Worm (Caenorhabditis elegans): ENCODE data around the gene eef-1A.2.

The eef-1A.2 gene

DNA sequence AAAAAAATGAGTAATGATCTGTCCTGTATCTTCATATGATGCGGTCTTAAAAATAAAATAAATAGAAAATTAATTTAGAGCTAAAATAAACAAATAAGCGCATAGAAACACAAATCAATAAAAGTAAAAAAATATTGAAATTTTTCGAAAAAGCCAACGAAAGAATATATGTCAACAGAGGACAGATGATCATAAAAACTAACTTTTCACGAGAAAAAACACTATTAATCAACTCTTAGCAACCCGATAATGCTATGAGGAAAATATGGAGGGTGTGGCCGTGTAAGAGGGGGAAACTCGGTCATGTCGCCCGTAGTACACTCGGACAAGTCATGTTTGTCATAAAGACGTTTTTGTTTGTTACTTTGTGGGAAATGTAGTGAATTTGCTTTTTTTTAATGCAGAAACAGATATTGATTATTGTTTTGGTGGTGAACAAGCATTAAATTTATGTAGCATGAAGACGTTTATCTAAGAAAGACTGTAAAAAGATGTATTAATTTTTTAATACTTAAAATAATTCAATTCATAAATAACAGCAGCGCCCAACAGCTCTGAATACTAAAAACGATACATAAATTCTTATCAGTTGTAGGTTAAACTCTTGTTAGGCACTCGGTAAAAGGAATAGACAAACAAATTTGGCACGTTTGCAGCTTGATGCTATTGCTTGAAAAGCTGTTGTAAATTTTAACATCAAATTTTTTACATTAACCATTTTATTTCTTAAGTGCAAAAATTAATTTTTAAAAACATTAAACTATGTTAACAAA, 25.0 kb upstream of the eef-1A.2 start, which contains the start of gene adm-4 (continued):
- no peak for TF ChIP-seq pqm-1 (tag; optimal IDR thresholded peaks at IDR 0.05)
- TF ChIP-seq jun-1 (tag; optimal IDR thresholded peaks at IDR 0.05), result no peak
- no peak for TF ChIP-seq elt-3 (tag; optimal IDR thresholded peaks at IDR 0.05)
- peak in 1 of 2 experiments; percentile 1 for TF ChIP-seq lin-35 (GFP tag; optimal IDR thresholded peaks at IDR 0.05)
- no peak for TF ChIP-seq mab-9 (GFP tag; IDR thresholded peaks at IDR 0.05)
- TF ChIP-seq sptf-1 (tag; optimal IDR thresholded peaks at IDR 0.05), result no peak
- no peak for TF ChIP-seq C34B4.2 (tag; optimal IDR thresholded peaks at IDR 0.05)
- no peak for TF ChIP-seq lin-13 (GFP tag; optimal IDR thresholded peaks at IDR 0.05)
- TF ChIP-seq blmp-1 (tag; optimal IDR thresholded peaks at IDR 0.05), result peak; percentile 37
- TF ChIP-seq skn-1 (tag; optimal IDR thresholded peaks at IDR 0.05), result no peak
- peak; percentile 45 for TF ChIP-seq nhr-19 (GFP tag; conservative IDR thresholded peaks at IDR 0.05)
- TF ChIP-seq rnt-1 (tag; optimal IDR thresholded peaks at IDR 0.05), result peak; percentile 95
- no peak for TF ChIP-seq aly-2 (tag; optimal IDR thresholded peaks at IDR 0.05)
- no peak for TF ChIP-seq aha-1 (tag; optimal IDR thresholded peaks at IDR 0.05)
- no peak for TF ChIP-seq nhr-77 (tag; optimal IDR thresholded peaks at IDR 0.05)
- no peak for TF ChIP-seq grh-1 (GFP tag; IDR thresholded peaks at IDR 0.05)
- peak; percentile 59 for TF ChIP-seq pax-3 (tag; optimal IDR thresholded peaks at IDR 0.05)
- TF ChIP-seq hpl-2 (GFP tag; optimal IDR thresholded peaks at IDR 0.05), result no peak
- peak; percentile 64 for TF ChIP-seq tbx-2 (tag; optimal IDR thresholded peaks at IDR 0.05)
- no peak for TF ChIP-seq F16B12.6 (tag; optimal IDR thresholded peaks at IDR 0.05)
- TF ChIP-seq nhr-28 (tag; optimal IDR thresholded peaks at IDR 0.05), result no peak
- TF ChIP-seq nhr-85 (tag), result peak; percentile 74
- no peak for TF ChIP-seq Y116A8C.19 (tag; optimal IDR thresholded peaks at IDR 0.05; ENCODE audit: borderline replicate concordance)
- peak; percentile 66 for TF ChIP-seq irx-1 (tag; optimal IDR thresholded peaks at IDR 0.05)
- TF ChIP-seq nhr-76 (tag; optimal IDR thresholded peaks at IDR 0.05), result no peak
- peak; percentile 63 for TF ChIP-seq fkh-8 (tag; optimal IDR thresholded peaks at IDR 0.05)
- peak; percentile 87 for TF ChIP-seq lir-3 (tag; optimal IDR thresholded peaks at IDR 0.05; ENCODE audit: poor library complexity)
- no peak for TF ChIP-seq ceh-88 (GFP tag; IDR thresholded peaks at IDR 0.05)
- peak; percentile 49; the same call in 1 of the 2 replicates for TF ChIP-seq unc-98 (GFP tag; IDR thresholded peaks at IDR 0.05)
- peak; percentile 54 for TF ChIP-seq egl-13 (tag; optimal IDR thresholded peaks at IDR 0.05)
- peak in 1 of 2 experiments; percentile 38 for TF ChIP-seq mdl-1 (tag; optimal IDR thresholded peaks at IDR 0.05)
- peak; percentile 24; the same call in 1 of the 2 replicates for TF ChIP-seq isw-1 (GFP tag; IDR thresholded peaks at IDR 0.05)
- no peak for TF ChIP-seq mef-2 (tag; optimal IDR thresholded peaks at IDR 0.05)
- TF ChIP-seq nhr-84 (tag; optimal IDR thresholded peaks at IDR 0.05), result no peak
- TF ChIP-seq swsn-7 (tag; optimal IDR thresholded peaks at IDR 0.05), result peak; percentile 58
- no peak for TF ChIP-seq ets-5 (GFP tag; IDR thresholded peaks at IDR 0.05)
- no peak for TF ChIP-seq ztf-4 (tag; optimal IDR thresholded peaks at IDR 0.05)
- TF ChIP-seq sox-4 (tag; optimal IDR thresholded peaks at IDR 0.05), result peak; percentile 46
- TF ChIP-seq elt-2 (tag; optimal IDR thresholded peaks at IDR 0.05), result peak; percentile 36
- TF ChIP-seq vab-15 (tag; optimal IDR thresholded peaks at IDR 0.05), result no peak
- no peak for TF ChIP-seq sup-37 (GFP tag; optimal IDR thresholded peaks at IDR 0.05)
- TF ChIP-seq lsy-2 (tag; optimal IDR thresholded peaks at IDR 0.05), result peak in 1 of 2 experiments; percentile 54
- TF ChIP-seq nhr-47 (tag; optimal IDR thresholded peaks at IDR 0.05), result peak; percentile 72
- no peak for TF ChIP-seq egl-27 (tag; optimal IDR thresholded peaks at IDR 0.05)
- no peak for TF ChIP-seq fos-1 (tag; optimal IDR thresholded peaks at IDR 0.05)
- no peak for TF ChIP-seq pag-3 (tag; optimal IDR thresholded peaks at IDR 0.05; ENCODE audit: borderline replicate concordance, insufficient read depth)
- TF ChIP-seq hlh-4 (tag; optimal IDR thresholded peaks at IDR 0.05), result no peak
- no peak for TF ChIP-seq zip-4 (GFP tag; optimal IDR thresholded peaks at IDR 0.05)
- TF ChIP-seq dpl-1 (GFP tag; optimal IDR thresholded peaks at IDR 0.05), result peak; percentile 3 to 25 (median 25)
- no peak for TF ChIP-seq C04F5.9 (tag; optimal IDR thresholded peaks at IDR 0.05)
- peak; percentile 56 for TF ChIP-seq fkh-4 (tag; optimal IDR thresholded peaks at IDR 0.05; ENCODE audit: borderline replicate concordance)

Measured in whole organism, L1 larva.